Fruit fly (Drosophila melanogaster) whole organism, embryonic: ENCODE measurements around the gene CG44040.

ENCODE experiments used
- Abd-B ChIP-seq: fragments of 200-800 bp; sonication (Bioruptor generic); optimal IDR thresholded peaks from 2 replicates; lab custom pipeline; 2018; ENCODE audit warnings: missing biosample characterization, mild to moderate bottlenecking, missing genetic modification characterization, moderate library complexity
- CG10147 ChIP-seq: fragments of 200-800 bp; sonication (Bioruptor generic); optimal IDR thresholded peaks from 2 replicates; lab custom pipeline; 2019; ENCODE audit warnings: missing biosample characterization, mild to moderate bottlenecking, missing genetic modification characterization, moderate library complexity
- CG10431 ChIP-seq: fragments of 200-800 bp; sonication (Bioruptor generic); optimal IDR thresholded peaks from 3 replicates; lab custom pipeline; 2018; ENCODE audit warnings: missing biosample characterization, mild to moderate bottlenecking, missing genetic modification characterization
- CG10565 ChIP-seq: fragments of 200-800 bp; sonication (Bioruptor generic); optimal IDR thresholded peaks from 3 replicates; lab custom pipeline; 2016; ENCODE audit warnings: missing biosample characterization, mild to moderate bottlenecking, missing genetic modification characterization
- CG11504 ChIP-seq: fragments of 200-800 bp; sonication (Bioruptor generic); optimal IDR thresholded peaks from 3 replicates; lab custom pipeline; 2019; ENCODE audit warnings: missing biosample characterization, mild to moderate bottlenecking, missing genetic modification characterization, moderate library complexity
- CG11560 ChIP-seq: fragments of 200-800 bp; sonication (Bioruptor generic); IDR thresholded peaks from 3 replicates; pipeline ENCODE4 v1.3.6; 2022; ENCODE audit warnings: missing biosample characterization, missing genetic modification characterization
- CG11695 ChIP-seq: fragments of 200-800 bp; sonication (Bioruptor generic); IDR thresholded peaks from 3 replicates; pipeline ENCODE4 v1.3.6; 2022; ENCODE audit warnings: missing biosample characterization, missing genetic modification characterization
- CG12155 ChIP-seq: fragments of 200-800 bp; sonication (Bioruptor generic); optimal IDR thresholded peaks from 3 replicates; lab custom pipeline; 2016; ENCODE audit warnings: missing biosample characterization, missing genetic modification characterization
- CG13424 ChIP-seq: fragments of 200-800 bp; sonication (Bioruptor generic); optimal IDR thresholded peaks from 2 replicates; lab custom pipeline; 2019; ENCODE audit warnings: missing biosample characterization, mild to moderate bottlenecking, missing genetic modification characterization, moderate library complexity
- CG14441 ChIP-seq: fragments of 200-800 bp; sonication (Bioruptor generic); IDR thresholded peaks from 2 replicates; pipeline ENCODE4 v1.3.6; 2022; ENCODE audit warnings: missing biosample characterization, missing genetic modification characterization
- CG14710 ChIP-seq: fragments of 200-800 bp; sonication (Bioruptor generic); optimal IDR thresholded peaks from 3 replicates; lab custom pipeline; 2019; ENCODE audit warnings: missing biosample characterization, mild to moderate bottlenecking, missing genetic modification characterization, moderate library complexity
- CG1602 ChIP-seq: fragments of 200-800 bp; sonication (Bioruptor generic); optimal IDR thresholded peaks from 3 replicates; lab custom pipeline; 2016; ENCODE audit warnings: missing biosample characterization, missing genetic modification characterization
- CG1647 ChIP-seq: fragments of 200-800 bp; sonication (Bioruptor generic); optimal IDR thresholded peaks from 3 replicates; lab custom pipeline; 2016; ENCODE audit warnings: missing biosample characterization, missing genetic modification characterization
- CG16813 ChIP-seq: fragments of 200-800 bp; sonication (Bioruptor generic); IDR thresholded peaks from 3 replicates; pipeline ENCODE4 v1.3.6; 2022; ENCODE audit warnings: missing biosample characterization, missing genetic modification characterization; ENCODE audit not compliant: partially characterized antibody
- CG16815 ChIP-seq: fragments of 200-800 bp; sonication (Bioruptor generic); optimal IDR thresholded peaks from 3 replicates; lab custom pipeline; 2017; ENCODE audit warnings: missing biosample characterization, mild to moderate bottlenecking, missing genetic modification characterization
- CG16863 ChIP-seq: fragments of 200-800 bp; sonication (Bioruptor generic); optimal IDR thresholded peaks from 3 replicates; lab custom pipeline; 2016; ENCODE audit warnings: missing biosample characterization, missing genetic modification characterization
- CG31388 ChIP-seq: fragments of 200-800 bp; sonication (Bioruptor generic); optimal IDR thresholded peaks from 2 replicates; lab custom pipeline; 2016; ENCODE audit warnings: missing biosample characterization, missing genetic modification characterization
- CG31441 ChIP-seq: fragments of 200-800 bp; sonication (Bioruptor generic); IDR thresholded peaks from 2 replicates; pipeline ENCODE4 v1.3.6; 2022; ENCODE audit warnings: missing biosample characterization, missing genetic modification characterization
- CG6683 ChIP-seq: fragments of 200-800 bp; sonication (Bioruptor generic); optimal IDR thresholded peaks from 2 replicates; lab custom pipeline; 2017; ENCODE audit warnings: missing biosample characterization, mild to moderate bottlenecking, missing genetic modification characterization, missing genetic modification reagents
- CG6813 ChIP-seq: fragments of 200-800 bp; sonication (Bioruptor generic); optimal IDR thresholded peaks from 2 replicates; lab custom pipeline; 2017; ENCODE audit warnings: missing biosample characterization, missing genetic modification characterization, mild to moderate bottlenecking, moderate library complexity, missing genetic modification reagents
- CG7928 ChIP-seq: fragments of 200-800 bp; sonication (Bioruptor generic); optimal IDR thresholded peaks from 2 replicates; lab custom pipeline; 2017; ENCODE audit warnings: missing biosample characterization, mild to moderate bottlenecking, missing genetic modification characterization
- Dfd ChIP-seq, 2 experiments: fragments of >200 bp; optimal IDR thresholded peaks; 2 replicates each; lab custom pipeline; 2017; ENCODE audit warnings: missing biosample characterization in 2 of 2, missing genetic modification characterization in 2 of 2
- Hr39 ChIP-seq: fragments of >200 bp; optimal IDR thresholded peaks from 2 replicates; lab custom pipeline; 2017
- Hr51 ChIP-seq, 2 experiments: fragments of 200-800 bp; sonication (Bioruptor generic); optimal IDR thresholded peaks; 2 replicates in 1 of 2; 3 replicates in 1 of 2; lab custom pipeline; 2016 to 2018; ENCODE audit warnings: missing biosample characterization in 2 of 2, missing genetic modification characterization in 2 of 2, mild to moderate bottlenecking in 1 of 2, moderate library complexity in 1 of 2
- Hsf ChIP-seq: fragments of 200-800 bp; sonication (Bioruptor generic); optimal IDR thresholded peaks from 3 replicates; lab custom pipeline; 2016; ENCODE audit warnings: missing biosample characterization, missing genetic modification characterization
- Lhr ChIP-seq: fragments of 200-800 bp; sonication (Bioruptor generic); optimal IDR thresholded peaks from 3 replicates; lab custom pipeline; 2017; ENCODE audit warnings: mild to moderate bottlenecking, missing biosample characterization, missing genetic modification reagents, missing genetic modification characterization
- Mes4 ChIP-seq: fragments of 200-800 bp; sonication (Bioruptor generic); optimal IDR thresholded peaks from 2 replicates; lab custom pipeline; 2016; ENCODE audit warnings: missing biosample characterization, missing genetic modification characterization
- Nf-YA ChIP-seq: fragments of 200-800 bp; sonication (Bioruptor generic); IDR thresholded peaks from 2 replicates; pipeline ENCODE4 v1.3.6; 2022; ENCODE audit warnings: missing biosample characterization, missing genetic modification characterization
- Opbp ChIP-seq: fragments of 200-800 bp; sonication (Bioruptor generic); IDR thresholded peaks from 3 replicates; pipeline ENCODE4 v1.3.6; 2022; ENCODE audit warnings: missing biosample characterization, missing genetic modification characterization; ENCODE audit not compliant: partially characterized antibody
- Ptx1 ChIP-seq: fragments of 200-800 bp; sonication (Bioruptor generic); IDR thresholded peaks from 2 replicates; pipeline ENCODE4 v1.3.6; 2022; ENCODE audit warnings: missing biosample characterization, missing genetic modification characterization
- ase ChIP-seq: fragments of 200-800 bp; sonication (Bioruptor generic); IDR thresholded peaks from 3 replicates; pipeline ENCODE4 v1.3.6; 2022; ENCODE audit warnings: missing biosample characterization, missing genetic modification characterization
- ato ChIP-seq: fragments of 200-800 bp; sonication (Bioruptor generic); IDR thresholded peaks from 2 replicates; pipeline ENCODE4 v1.3.6; 2022; ENCODE audit warnings: missing biosample characterization, missing genetic modification characterization; ENCODE audit not compliant: partially characterized antibody
- bowl ChIP-seq: fragments of 200-800 bp; sonication (Bioruptor generic); IDR thresholded peaks from 2 replicates; pipeline ENCODE4 v1.3.6; 2022; ENCODE audit warnings: missing biosample characterization, missing genetic modification characterization
- cato ChIP-seq: fragments of 200-800 bp; sonication (Bioruptor generic); optimal IDR thresholded peaks from 2 replicates; lab custom pipeline; 2016; ENCODE audit warnings: missing biosample characterization, missing genetic modification characterization, borderline replicate concordance
- cwo ChIP-seq: fragments of 200-800 bp; sonication (Bioruptor generic); optimal IDR thresholded peaks from 3 replicates; lab custom pipeline; 2017; ENCODE audit warnings: missing biosample characterization, missing genetic modification characterization, mild to moderate bottlenecking, moderate library complexity, missing genetic modification reagents
- dm ChIP-seq: fragments of 200-800 bp; sonication (Bioruptor generic); optimal IDR thresholded peaks from 3 replicates; lab custom pipeline; 2016; ENCODE audit warnings: missing biosample characterization, missing genetic modification characterization
- dmrt99B ChIP-seq: fragments of 200-800 bp; sonication (Bioruptor generic); optimal IDR thresholded peaks from 2 replicates; lab custom pipeline; 2018; ENCODE audit warnings: missing biosample characterization, mild to moderate bottlenecking, missing genetic modification characterization, moderate library complexity
- dysf ChIP-seq: fragments of 200-800 bp; sonication (Bioruptor generic); IDR thresholded peaks from 3 replicates; pipeline ENCODE4 v1.3.6; 2022; ENCODE audit warnings: missing biosample characterization, missing genetic modification characterization
- gsb ChIP-seq: fragments of 200-800 bp; sonication (Bioruptor generic); IDR thresholded peaks from 2 replicates; pipeline ENCODE4 v1.3.6; 2022; ENCODE audit warnings: missing biosample characterization, missing genetic modification characterization
- her ChIP-seq: fragments of 200-800 bp; sonication (Bioruptor generic); optimal IDR thresholded peaks from 2 replicates; lab custom pipeline; 2016; ENCODE audit warnings: missing biosample characterization, missing genetic modification characterization
- kah ChIP-seq: fragments of 200-800 bp; sonication (Bioruptor generic); optimal IDR thresholded peaks from 2 replicates; lab custom pipeline; 2018; ENCODE audit warnings: missing biosample characterization, mild to moderate bottlenecking, missing genetic modification characterization
- kay ChIP-seq: fragments of 200-800 bp; sonication (Bioruptor generic); optimal IDR thresholded peaks from 2 replicates; lab custom pipeline; 2016; ENCODE audit warnings: missing biosample characterization, missing genetic modification characterization
- otp ChIP-seq: fragments of 200-800 bp; sonication (Bioruptor generic); IDR thresholded peaks from 3 replicates; pipeline ENCODE4, ENCODE4 v1.3.6; 2022; ENCODE audit warnings: missing biosample characterization, missing genetic modification characterization
- pb ChIP-seq: fragments of 200-800 bp; sonication (Bioruptor generic); optimal IDR thresholded peaks from 3 replicates; lab custom pipeline; 2016; ENCODE audit warnings: missing biosample characterization, missing genetic modification characterization
- pnt ChIP-seq: fragments of 200-800 bp; sonication (Bioruptor generic); optimal IDR thresholded peaks from 3 replicates; lab custom pipeline; 2016; ENCODE audit warnings: missing biosample characterization, missing genetic modification characterization
- pum ChIP-seq: fragments of 200-800 bp; sonication (Bioruptor generic); optimal IDR thresholded peaks from 2 replicates; lab custom pipeline; 2016; ENCODE audit warnings: missing biosample characterization, missing genetic modification characterization
- seq ChIP-seq: fragments of 200-800 bp; sonication (Bioruptor generic); IDR thresholded peaks from 2 replicates; pipeline ENCODE4 v1.3.6; 2022; ENCODE audit warnings: missing biosample characterization, missing genetic modification characterization
- stwl ChIP-seq: fragments of 200-800 bp; sonication (Bioruptor generic); optimal IDR thresholded peaks from 3 replicates; lab custom pipeline; 2018; ENCODE audit warnings: missing biosample characterization, mild to moderate bottlenecking, missing genetic modification characterization, moderate library complexity
- vvl ChIP-seq: fragments of 200-800 bp; sonication (Bioruptor generic); IDR thresholded peaks from 2 replicates; pipeline ENCODE4 v1.3.6; 2022; ENCODE audit warnings: missing biosample characterization, missing genetic modification characterization
- zfh2 ChIP-seq: fragments of 200-800 bp; sonication (Bioruptor generic); optimal IDR thresholded peaks from 2 replicates; lab custom pipeline; 2016; ENCODE audit warnings: missing biosample characterization, missing genetic modification characterization

The CG44040 gene

dm6 chr3R:15292241-15293004 lies 27.8 kb upstream of the CG44040 start (continued):
- TF ChIP-seq dmrt99B (tag; lab: Kevin White, UChicago) (peak; percentile 30), CG31441 (GFP tag; lab: Robert Waterston, UW) (no peak), CG1602 (no peak), CG11504 (peak; percentile 32), Nf-YA (GFP tag; lab: Robert Waterston, UW) (no peak), CG11695 (no peak), cwo (GFP tag; lab: Kevin White, UChicago) (no peak), kay (GFP tag; lab: Kevin White, UChicago) (no peak), CG6683 (GFP tag; lab: Kevin White, UChicago) (no peak), CG14441 (no peak), stwl (no peak), cato (GFP tag; lab: Kevin White, UChicago) (no peak), her (GFP tag; lab: Kevin White, UChicago) (no peak), CG12155 (GFP tag; lab: Kevin White, UChicago) (peak; percentile 31), Hr51 (GFP tag; optimal IDR thresholded peaks at IDR 0.05; lab: Kevin White, UChicago) (no peak), CG14710 (tag; lab: Kevin White, UChicago) (no peak), dysf (no peak), dm (no peak), Mes4 (GFP tag; lab: Kevin White, UChicago) (no peak), CG13424 (tag; lab: Kevin White, UChicago) (peak; percentile 35), CG31388 (GFP tag; lab: Kevin White, UChicago) (no peak), Hsf (GFP tag; lab: Kevin White, UChicago) (no peak), CG11560 (tag; lab: Robert Waterston, UW) (no peak), Opbp (GFP tag; lab: Robert Waterston, UW) (no peak), CG10565 (GFP tag; lab: Kevin White, UChicago) (no peak), CG10147 (GFP tag; lab: Kevin White, UChicago) (no peak), Dfd (GFP tag; optimal IDR thresholded peaks at IDR 0.05; lab: Kevin White, UChicago) (peak in 1 of 2 experiments; percentile 82), vvl (GFP tag; lab: Robert Waterston, UW) (no peak), Ptx1 (GFP tag; lab: Robert Waterston, UW) (no peak), bowl (GFP tag; lab: Robert Waterston, UW) (no peak), CG7928 (no peak), pum (GFP tag; lab: Kevin White, UChicago) (peak; percentile 33), pb (GFP tag; lab: Kevin White, UChicago) (no peak), otp (GFP tag; lab: Robert Waterston, UW) (no peak), CG1647 (GFP tag; lab: Kevin White, UChicago) (no peak), ato (GFP tag; lab: Robert Waterston, UW) (no peak), Lhr (no peak), CG10431 (no peak), Hr39 (lab: Kevin White, UChicago) (no peak), seq (GFP tag; lab: Robert Waterston, UW) (no peak), CG6813 (GFP tag; lab: Kevin White, UChicago) (no peak), gsb (GFP tag; lab: Robert Waterston, UW) (no peak), CG16863 (GFP tag; lab: Kevin White, UChicago) (no peak), kah (GFP tag; lab: Kevin White, UChicago) (no peak), CG16813 (GFP tag; lab: Robert Waterston, UW) (no peak), pnt (peak; percentile 20), zfh2 (peak; percentile 6), ase (GFP tag; lab: Robert Waterston, UW) (no peak), CG16815 (GFP tag; lab: Kevin White, UChicago) (no peak), Abd-B (GFP tag; lab: Kevin White, UChicago) (no peak)
